Worm (Caenorhabditis elegans) whole organism, late embryonic: ENCODE results near the gene F22D3.4.

Experiments used
- C08G9.2 ChIP-seq: sonication (generic microtip); optimal IDR thresholded peaks from 2 replicates; lab custom pipeline; 2016; ENCODE audit warnings: mild to moderate bottlenecking, missing genetic modification characterization, moderate library complexity, missing compliant biosample characterization
- K09A11.1 ChIP-seq: sonication (generic microtip); optimal IDR thresholded peaks from 2 replicates; lab custom pipeline; 2017; ENCODE audit warnings: antibody characterized with exemption, mild to moderate bottlenecking, missing genetic modification characterization, missing compliant biosample characterization; ENCODE audit not compliant: insufficient read depth
- T23F11.4 ChIP-seq: fragments of 200-800 bp; sonication (Bioruptor generic); optimal IDR thresholded peaks from 2 replicates; lab custom pipeline; 2018; ENCODE audit warnings: mild to moderate bottlenecking, missing genetic modification characterization, missing compliant biosample characterization
- ama-1 ChIP-seq: fragments of 150-350 bp; optimal IDR thresholded peaks from 2 replicates; lab custom pipeline; 2014
- ceh-22 ChIP-seq: sonication (generic microtip); optimal IDR thresholded peaks from 2 replicates; lab custom pipeline; 2017; ENCODE audit warnings: missing biosample characterization, missing genetic modification characterization
- ceh-34 ChIP-seq: sonication (generic microtip); optimal IDR thresholded peaks from 2 replicates; lab custom pipeline; 2016; ENCODE audit warnings: mild to moderate bottlenecking, missing genetic modification characterization, missing compliant biosample characterization
- ceh-48 ChIP-seq: sonication (generic microtip); optimal IDR thresholded peaks from 2 replicates; lab custom pipeline; 2016; ENCODE audit warnings: missing genetic modification characterization, inconsistent platforms, missing compliant biosample characterization
- ets-4 ChIP-seq: sonication (generic microtip); optimal IDR thresholded peaks from 2 replicates; lab custom pipeline; 2016; ENCODE audit warnings: missing genetic modification characterization, missing compliant biosample characterization
- eyg-1 ChIP-seq: sonication (generic microtip); optimal IDR thresholded peaks from 2 replicates; lab custom pipeline; 2016; ENCODE audit warnings: missing genotype, missing genetic modification characterization, missing compliant biosample characterization
- fkh-10 ChIP-seq: fragments of 150-350 bp; optimal IDR thresholded peaks from 2 replicates; lab custom pipeline; 2014; ENCODE audit warnings: missing biosample characterization, missing genetic modification reagents, missing genetic modification characterization
- fkh-6 ChIP-seq: sonication (generic microtip); optimal IDR thresholded peaks from 2 replicates; lab custom pipeline; 2016; ENCODE audit warnings: missing genetic modification characterization, missing compliant biosample characterization
- hlh-15 ChIP-seq: sonication (generic microtip); optimal IDR thresholded peaks from 2 replicates; lab custom pipeline; 2016; ENCODE audit warnings: missing genetic modification characterization, missing compliant biosample characterization
- hlh-6 ChIP-seq: sonication (generic microtip); optimal IDR thresholded peaks from 2 replicates; lab custom pipeline; 2016; ENCODE audit warnings: missing genotype, missing genetic modification characterization, missing compliant biosample characterization
- mec-3 ChIP-seq: sonication (generic microtip); optimal IDR thresholded peaks from 2 replicates; lab custom pipeline; 2016; ENCODE audit warnings: borderline replicate concordance, missing genetic modification characterization, missing compliant biosample characterization
- npax-4 ChIP-seq: sonication (generic microtip); optimal IDR thresholded peaks from 2 replicates; lab custom pipeline; 2016; ENCODE audit warnings: missing genetic modification characterization, missing compliant biosample characterization
- pax-1 ChIP-seq: fragments of 150-350 bp; optimal IDR thresholded peaks from 2 replicates; lab custom pipeline; 2014; ENCODE audit warnings: missing biosample characterization, missing genetic modification characterization
- pha-2 ChIP-seq: sonication (generic microtip); optimal IDR thresholded peaks from 2 replicates; lab custom pipeline; 2017; ENCODE audit warnings: mild to moderate bottlenecking, missing genetic modification characterization, missing compliant biosample characterization
- pros-1 ChIP-seq: fragments of 150-350 bp; optimal IDR thresholded peaks from 2 replicates; lab custom pipeline; 2014; ENCODE audit warnings: missing biosample characterization, missing genetic modification reagents, missing genetic modification characterization
- ref-2 ChIP-seq: sonication (generic microtip); optimal IDR thresholded peaks from 2 replicates; lab custom pipeline; 2016; ENCODE audit warnings: missing genetic modification characterization, missing compliant biosample characterization
- rnt-1 ChIP-seq: sonication (generic microtip); optimal IDR thresholded peaks from 2 replicates; lab custom pipeline; 2016; ENCODE audit warnings: missing genetic modification characterization, missing compliant biosample characterization
- unc-42 ChIP-seq: sonication (generic microtip); optimal IDR thresholded peaks from 2 replicates; lab custom pipeline; 2016; ENCODE audit warnings: missing genotype, missing genetic modification characterization, missing compliant biosample characterization
- unc-55 ChIP-seq: sonication (generic microtip); optimal IDR thresholded peaks from 2 replicates; lab custom pipeline; 2017; ENCODE audit warnings: missing biosample characterization, missing genetic modification reagents, missing genetic modification characterization
- zip-5 ChIP-seq: sonication (generic microtip); optimal IDR thresholded peaks from 2 replicates; lab custom pipeline; 2016; ENCODE audit warnings: missing genetic modification characterization, missing compliant biosample characterization

Gene F22D3.4

ce11 chrII:6880067-6880466, 47.3 kb downstream of the F22D3.4 start, which contains the start of gene C44B7.7:
Gene C44B7.7, minus strand, starts transcription at chrII:6880167.
- TF ChIP-seq hlh-15 (tag; lab: Kevin White, UChicago) (no peak), fkh-10 (no peak), C08G9.2 (tag; lab: Kevin White, UChicago) (no peak), K09A11.1 (no peak), mec-3 (tag; lab: Kevin White, UChicago) (no peak), ama-1 (lab: Kevin White, UChicago) (no peak), pax-1 (tag; lab: Kevin White, UChicago) (no peak)

DNA sequence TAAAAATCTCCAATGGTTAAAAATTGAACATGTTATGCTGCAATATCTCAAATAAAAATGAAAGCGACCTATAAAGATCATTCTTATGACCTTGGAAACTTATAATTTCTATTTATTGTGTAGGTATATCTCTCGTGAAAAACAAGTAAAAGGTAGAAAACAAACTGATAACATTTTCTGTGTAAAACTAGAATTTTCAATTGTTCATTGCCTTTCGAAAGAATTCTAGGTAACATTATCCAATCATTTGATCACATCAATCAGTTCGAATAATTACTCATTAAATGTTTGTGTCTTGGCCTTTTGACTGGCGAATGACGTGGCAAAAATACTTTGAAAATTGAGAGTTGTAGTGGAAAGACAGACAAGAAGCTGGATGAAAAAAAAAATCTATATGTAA, 49.5 kb downstream of the F22D3.4 start:
- TF ChIP-seq rnt-1 (tag; lab: Kevin White, UChicago): no peak
- no peak for TF ChIP-seq zip-5 (tag; lab: Kevin White, UChicago)

DNA sequence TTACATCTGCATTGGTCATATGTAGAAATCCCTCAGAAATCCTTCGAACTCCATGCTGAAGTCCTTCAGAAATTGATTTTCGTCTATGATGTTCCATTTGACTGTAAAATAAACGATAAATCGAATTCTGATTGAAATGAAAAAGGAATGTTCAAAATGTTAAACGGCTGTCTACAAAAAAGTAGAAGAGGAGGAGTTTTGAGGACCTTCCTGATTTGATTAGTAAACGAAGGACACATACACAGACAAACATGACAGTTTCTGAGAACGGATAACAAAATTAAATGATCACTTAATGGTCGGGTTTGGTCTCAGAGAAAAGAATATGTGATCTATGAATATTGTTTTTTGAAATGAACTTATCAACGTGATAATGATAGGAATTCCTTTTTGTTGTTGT, 50.4 kb downstream of the F22D3.4 start, which contains the start of gene slc-36.5:
Gene slc-36.5, minus strand, starts transcription at position 101 of the 400 bp plus-strand sequence.
- TF ChIP-seq ets-4 (tag; lab: Kevin White, UChicago) (no peak), mec-3 (tag; lab: Kevin White, UChicago) (no peak), unc-42 (tag; lab: Kevin White, UChicago) (no peak), ceh-34 (no peak), K09A11.1 (no peak), unc-55 (GFP tag; lab: Kevin White, UChicago) (no peak), hlh-6 (tag; lab: Kevin White, UChicago) (no peak), eyg-1 (no peak), ceh-48 (tag; lab: Kevin White, UChicago) (no peak), pros-1 (tag; lab: Kevin White, UChicago) (no peak), ref-2 (no peak), ceh-22 (tag; lab: Kevin White, UChicago) (no peak), npax-4 (no peak), T23F11.4 (GFP tag; lab: Kevin White, UChicago) (no peak), pha-2 (no peak), fkh-6 (tag; lab: Kevin White, UChicago) (no peak)
